Worm (Caenorhabditis elegans) whole organism, L3 larva: ENCODE data around the gene K09E9.4.

Experiments
- ceh-28 ChIP-seq: fragments of 150-350 bp; optimal IDR thresholded peaks from 2 replicates; lab custom pipeline; 2014; ENCODE audit warnings: missing biosample characterization, missing genetic modification reagents, missing genetic modification characterization
- ceh-82 ChIP-seq: fragments of 150-350 bp; optimal IDR thresholded peaks from 2 replicates; lab custom pipeline; 2014; ENCODE audit warnings: missing biosample characterization, missing genetic modification characterization
- ceh-9 ChIP-seq: sonication (generic microtip); optimal IDR thresholded peaks from 2 replicates; lab custom pipeline; 2018; ENCODE audit warnings: missing biosample characterization, missing genetic modification characterization
- egl-5 ChIP-seq: fragments of 150-350 bp; optimal IDR thresholded peaks from 2 replicates; lab custom pipeline; 2017; ENCODE audit warnings: missing biosample characterization, missing genetic modification reagents, missing genetic modification characterization, inconsistent platforms
- mml-1 ChIP-seq: fragments of 150-350 bp; sonication (generic microtip); optimal IDR thresholded peaks from 3 replicates; lab custom pipeline; 2014; ENCODE audit warnings: missing biosample characterization, missing genetic modification characterization
- nhr-12 ChIP-seq: fragments of 150-350 bp; optimal IDR thresholded peaks from 2 replicates; lab custom pipeline; 2014; ENCODE audit warnings: missing biosample characterization, missing genetic modification characterization
- nhr-23 ChIP-seq: fragments of 150-350 bp; optimal IDR thresholded peaks from 2 replicates; lab custom pipeline; 2014; ENCODE audit warnings: missing biosample characterization, missing genetic modification reagents, missing genetic modification characterization
- nhr-76 ChIP-seq: fragments of 150-350 bp; sonication (generic microtip); optimal IDR thresholded peaks from 5 replicates; lab custom pipeline; 2014; ENCODE audit warnings: missing biosample characterization, missing genetic modification characterization
- nhr-77 ChIP-seq: fragments of 150-350 bp; optimal IDR thresholded peaks from 2 replicates; lab custom pipeline; 2014; ENCODE audit warnings: missing biosample characterization, missing genetic modification characterization
- pqm-1 ChIP-seq: fragments of 150-350 bp; optimal IDR thresholded peaks from 2 replicates; lab custom pipeline; 2017; ENCODE audit warnings: missing biosample characterization, missing genetic modification characterization, inconsistent platforms
- tbx-2 ChIP-seq: sonication (generic microtip); optimal IDR thresholded peaks from 2 replicates; lab custom pipeline; 2016; ENCODE audit warnings: mild to moderate bottlenecking, missing genetic modification characterization, missing compliant biosample characterization
- unc-39 ChIP-seq: sonication (generic microtip); optimal IDR thresholded peaks from 4 replicates; lab custom pipeline; 2017; ENCODE audit warnings: missing biosample characterization, missing genetic modification characterization
- unc-62 ChIP-seq: fragments of 150-350 bp; sonication (generic microtip); optimal IDR thresholded peaks from 4 replicates; lab custom pipeline; 2014; ENCODE audit warnings: missing biosample characterization, missing genetic modification reagents, missing genetic modification characterization
- ztf-11 ChIP-seq: fragments of 150-350 bp; optimal IDR thresholded peaks from 2 replicates; lab custom pipeline; 2014; ENCODE audit warnings: missing biosample characterization, missing genetic modification characterization

ce11 chrX:15622041-15622440, 8.2 kb downstream of the K09E9.4 start:
- no peak for TF ChIP-seq nhr-76 (tag; lab: Kevin White, UChicago)
- no peak for TF ChIP-seq unc-39
- TF ChIP-seq ceh-28 (tag; lab: Kevin White, UChicago) = no peak
- no peak for TF ChIP-seq unc-62 (GFP tag; lab: Kevin White, UChicago)
- TF ChIP-seq pqm-1 (tag; lab: Kevin White, UChicago) = peak; percentile 46
- no peak for TF ChIP-seq mml-1 (tag; lab: Kevin White, UChicago)
- no peak for TF ChIP-seq nhr-23 (tag; lab: Kevin White, UChicago)
- TF ChIP-seq nhr-77 (tag; lab: Kevin White, UChicago) = no peak
- TF ChIP-seq tbx-2 (tag; lab: Kevin White, UChicago) = no peak
- TF ChIP-seq ztf-11 (tag; lab: Kevin White, UChicago) = no peak
- no peak for TF ChIP-seq ceh-82
- TF ChIP-seq nhr-12 (tag; lab: Kevin White, UChicago) = no peak
- TF ChIP-seq ceh-9 (tag; lab: Kevin White, UChicago) = no peak
- TF ChIP-seq egl-5 (tag; lab: Kevin White, UChicago) = no peak
